Worm (Caenorhabditis elegans): ENCODE measurements around the gene ilys-3.

The ilys-3 gene

DNA sequence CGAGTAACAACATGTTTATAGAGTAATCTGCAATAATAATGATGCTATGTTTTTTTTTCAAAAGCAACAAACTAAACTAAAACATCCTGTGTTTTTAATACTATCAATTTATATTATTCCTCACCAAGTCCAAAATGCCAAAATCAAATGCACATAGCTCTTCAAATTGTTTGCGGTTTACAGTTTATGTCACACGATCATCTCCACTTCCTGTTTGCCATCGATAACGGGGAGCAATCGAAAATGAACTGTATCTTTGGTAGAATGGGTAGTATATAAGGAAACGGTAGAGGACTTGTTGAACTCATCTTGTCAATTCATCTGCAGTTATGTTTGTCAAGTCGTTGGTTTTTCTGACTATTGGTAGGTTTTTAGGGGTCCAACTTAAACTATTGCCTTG, at the start of gene ilys-3:
Gene ilys-3, plus strand, starts transcription at position 301 of the 400 bp plus-strand sequence.
- TF ChIP-seq hmg-4 (GFP tag; optimal IDR thresholded peaks at IDR 0.05) (no peak), F13C5.2 (tag; optimal IDR thresholded peaks at IDR 0.05) (no peak), hmbx-1 (tag; optimal IDR thresholded peaks at IDR 0.05) (no peak), B0310.2 (tag; optimal IDR thresholded peaks at IDR 0.05) (no peak)

DNA sequence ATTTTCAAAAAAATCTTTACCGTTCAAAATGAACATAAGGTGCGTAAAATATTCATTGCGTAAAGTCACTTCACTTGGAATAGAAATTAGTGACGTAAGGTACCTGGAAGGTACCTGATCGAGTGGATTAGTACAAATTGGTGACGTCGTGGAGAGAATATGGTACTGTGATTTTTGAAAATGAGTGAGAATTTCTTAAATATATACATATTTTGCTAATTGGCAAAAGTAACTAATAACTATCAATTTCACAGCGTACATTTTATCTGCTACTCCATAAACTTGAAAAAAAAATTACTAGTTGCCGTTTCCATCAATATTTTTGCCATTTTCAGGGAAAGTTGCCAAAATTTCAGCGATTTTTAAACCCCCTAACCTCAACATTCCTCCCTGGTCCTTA, 47.5 kb upstream of the ilys-3 start:
- TF ChIP-seq tbx-37 (GFP tag; conservative IDR thresholded peaks at IDR 0.05), result no peak
- TF ChIP-seq F13C5.2 (tag; optimal IDR thresholded peaks at IDR 0.05), result no peak

DNA sequence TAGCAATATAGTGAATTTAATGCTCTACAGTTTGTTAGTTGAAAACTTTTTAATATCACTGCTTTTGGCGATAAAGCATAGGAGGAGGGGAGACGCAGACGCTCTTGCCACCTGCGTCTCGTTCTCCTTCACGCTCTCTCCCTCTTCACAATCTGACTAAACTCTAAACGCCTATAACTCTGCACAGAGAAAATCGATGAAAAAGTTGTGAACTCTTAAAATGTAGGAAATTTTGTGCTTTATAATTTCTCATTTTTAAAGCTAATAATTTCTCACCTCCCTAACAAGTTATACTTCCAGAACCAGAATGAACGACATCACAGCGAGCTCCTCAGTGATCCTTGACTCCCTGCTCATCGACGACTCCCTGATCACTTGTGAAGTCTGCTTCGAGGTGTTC, 31.6 kb upstream of the ilys-3 start, which contains the start of gene C45G7.4:
Gene C45G7.4, plus strand, starts transcription at position 301 of the 400 bp plus-strand sequence.
- TF ChIP-seq ama-1 (optimal IDR thresholded peaks at IDR 0.05) (no peak), ceh-13 (GFP tag; optimal IDR thresholded peaks at IDR 0.05) (no peak), hnd-1 (tag; optimal IDR thresholded peaks at IDR 0.05) (no peak), F13C5.2 (tag; optimal IDR thresholded peaks at IDR 0.05) (no peak), B0310.2 (tag; optimal IDR thresholded peaks at IDR 0.05) (no peak), hmbx-1 (tag; optimal IDR thresholded peaks at IDR 0.05) (no peak), aly-1 (tag; optimal IDR thresholded peaks at IDR 0.05) (no peak), tbx-37 (GFP tag; conservative IDR thresholded peaks at IDR 0.05) (no peak), scrt-1 (GFP tag; IDR thresholded peaks at IDR 0.05) (no peak), ceh-36 (tag; optimal IDR thresholded peaks at IDR 0.05) (no peak), hmg-4 (GFP tag; optimal IDR thresholded peaks at IDR 0.05) (no peak), tra-4 (tag; optimal IDR thresholded peaks at IDR 0.05) (no peak), pes-1 (GFP tag; IDR thresholded peaks at IDR 0.05) (no peak), ets-7 (tag; optimal IDR thresholded peaks at IDR 0.05) (no peak), tbx-11 (GFP tag; IDR thresholded peaks at IDR 0.05) (no peak), sea-1 (GFP tag; conservative IDR thresholded peaks at IDR 0.05) (no peak), flt-1 (GFP tag; IDR thresholded peaks at IDR 0.05) (no peak)

DNA sequence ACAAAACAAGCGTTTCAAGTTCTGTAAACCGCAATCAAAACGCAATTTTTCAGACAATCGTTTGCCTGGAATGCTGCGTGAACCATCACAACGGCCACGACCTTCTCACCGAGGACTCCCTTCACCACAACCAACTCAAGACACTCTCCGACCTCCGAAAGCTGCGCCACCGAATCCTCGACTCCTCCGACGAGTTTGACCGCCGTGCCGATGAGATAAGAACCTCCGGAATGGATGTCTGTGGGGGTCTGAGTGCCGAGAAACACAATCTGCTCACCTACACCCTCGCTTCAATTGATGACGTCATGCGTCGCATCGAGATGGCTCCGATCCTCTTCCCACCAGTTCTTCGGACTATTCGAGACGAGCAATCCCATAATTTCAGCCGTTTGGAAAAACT, 29.9 kb upstream of the ilys-3 start:
- TF ChIP-seq scrt-1 (GFP tag; IDR thresholded peaks at IDR 0.05) (no peak), hnd-1 (tag; optimal IDR thresholded peaks at IDR 0.05) (no peak), B0310.2 (tag; optimal IDR thresholded peaks at IDR 0.05) (no peak), ceh-13 (GFP tag; optimal IDR thresholded peaks at IDR 0.05) (no peak), tra-4 (tag; optimal IDR thresholded peaks at IDR 0.05) (no peak), tbx-11 (GFP tag; IDR thresholded peaks at IDR 0.05) (no peak), ama-1 (optimal IDR thresholded peaks at IDR 0.05) (no peak), pes-1 (GFP tag; IDR thresholded peaks at IDR 0.05) (no peak), flt-1 (GFP tag; IDR thresholded peaks at IDR 0.05) (no peak)

ce11 chrIV:2451233-2451632, 13.0 kb upstream of the ilys-3 start, which contains the start of gene C45G7.13:
C45G7.13 (minus strand) TSS chrIV:2451333.
- TF ChIP-seq flt-1 (GFP tag; IDR thresholded peaks at IDR 0.05), result no peak
- no peak for TF ChIP-seq ama-1 (optimal IDR thresholded peaks at IDR 0.05)
- no peak for TF ChIP-seq B0310.2 (tag; optimal IDR thresholded peaks at IDR 0.05)
- no peak for TF ChIP-seq ceh-13 (GFP tag; optimal IDR thresholded peaks at IDR 0.05)
- TF ChIP-seq F13C5.2 (tag; optimal IDR thresholded peaks at IDR 0.05), result no peak
- no peak for TF ChIP-seq aly-1 (tag; optimal IDR thresholded peaks at IDR 0.05)
- no peak for TF ChIP-seq ets-7 (tag; optimal IDR thresholded peaks at IDR 0.05)
- no peak for TF ChIP-seq sea-1 (GFP tag; conservative IDR thresholded peaks at IDR 0.05)
- TF ChIP-seq hmg-4 (GFP tag; optimal IDR thresholded peaks at IDR 0.05), result no peak
- no peak for TF ChIP-seq tra-4 (tag; optimal IDR thresholded peaks at IDR 0.05)

- TF ChIP-seq tbx-11 (GFP tag; IDR thresholded peaks at IDR 0.05) (no peak), F13C5.2 (tag; optimal IDR thresholded peaks at IDR 0.05) (no peak), tra-4 (tag; optimal IDR thresholded peaks at IDR 0.05) (no peak)
Measured at ce11 chrIV:2451655-2452054, 12.6 kb upstream of the ilys-3 start.

- TF ChIP-seq scrt-1 (GFP tag; IDR thresholded peaks at IDR 0.05), result no peak
- TF ChIP-seq ama-1 (optimal IDR thresholded peaks at IDR 0.05), result no peak
Measured at ce11 chrIV:2455128-2455527, 9.1 kb upstream of the ilys-3 start.

ce11 chrIV:2461396-2461795, 2.9 kb upstream of the ilys-3 start:
- no peak for TF ChIP-seq ama-1 (optimal IDR thresholded peaks at IDR 0.05)
- no peak for TF ChIP-seq hnd-1 (tag; optimal IDR thresholded peaks at IDR 0.05)
- no peak for TF ChIP-seq ceh-13 (GFP tag; optimal IDR thresholded peaks at IDR 0.05)
- TF ChIP-seq B0310.2 (tag; optimal IDR thresholded peaks at IDR 0.05), result no peak
- no peak for TF ChIP-seq tbx-11 (GFP tag; IDR thresholded peaks at IDR 0.05)
- TF ChIP-seq tbx-37 (GFP tag; conservative IDR thresholded peaks at IDR 0.05), result no peak
- TF ChIP-seq ceh-36 (tag; optimal IDR thresholded peaks at IDR 0.05), result no peak
- no peak for TF ChIP-seq hmg-4 (GFP tag; optimal IDR thresholded peaks at IDR 0.05)
- TF ChIP-seq scrt-1 (GFP tag; IDR thresholded peaks at IDR 0.05), result no peak
- no peak for TF ChIP-seq pes-1 (GFP tag; IDR thresholded peaks at IDR 0.05)
- no peak for TF ChIP-seq aly-1 (tag; optimal IDR thresholded peaks at IDR 0.05)

ce11 chrIV:2463311-2463710, 945 bp upstream of the ilys-3 start, which contains the start of gene cdh-10:
cdh-10 (minus strand) TSS chrIV:2463369.
- TF ChIP-seq pes-1 (GFP tag; IDR thresholded peaks at IDR 0.05), result no peak
- TF ChIP-seq ceh-36 (tag; optimal IDR thresholded peaks at IDR 0.05), result no peak
- no peak for TF ChIP-seq B0310.2 (tag; optimal IDR thresholded peaks at IDR 0.05)
- no peak for TF ChIP-seq F13C5.2 (tag; optimal IDR thresholded peaks at IDR 0.05)
- no peak for TF ChIP-seq scrt-1 (GFP tag; IDR thresholded peaks at IDR 0.05)
- no peak for TF ChIP-seq aly-1 (tag; optimal IDR thresholded peaks at IDR 0.05)
- no peak for TF ChIP-seq tbx-37 (GFP tag; conservative IDR thresholded peaks at IDR 0.05)
- no peak for TF ChIP-seq sea-1 (GFP tag; conservative IDR thresholded peaks at IDR 0.05)
- TF ChIP-seq hnd-1 (tag; optimal IDR thresholded peaks at IDR 0.05), result no peak
- TF ChIP-seq tra-4 (tag; optimal IDR thresholded peaks at IDR 0.05), result no peak
- TF ChIP-seq ceh-13 (GFP tag; optimal IDR thresholded peaks at IDR 0.05), result no peak
- no peak for TF ChIP-seq flt-1 (GFP tag; IDR thresholded peaks at IDR 0.05)
- no peak for TF ChIP-seq hmg-4 (GFP tag; optimal IDR thresholded peaks at IDR 0.05)
- TF ChIP-seq tbx-11 (GFP tag; IDR thresholded peaks at IDR 0.05), result no peak
- TF ChIP-seq ets-7 (tag; optimal IDR thresholded peaks at IDR 0.05), result no peak
- TF ChIP-seq ama-1 (optimal IDR thresholded peaks at IDR 0.05), result no peak
